Worm (Caenorhabditis elegans) whole organism, young adult: ENCODE data around the gene C44B7.5.

Experiments
- B0261.1 ChIP-seq: sonication (generic microtip); optimal IDR thresholded peaks from 2 replicates; lab custom pipeline; 2016; ENCODE audit warnings: mild to moderate bottlenecking, missing genetic modification characterization, moderate library complexity, missing compliant biosample characterization
- B0336.3 ChIP-seq: fragments of 200-800 bp; sonication (Bioruptor generic); IDR thresholded peaks from 2 replicates; pipeline ENCODE4 v1.3.6; 2022; ENCODE audit warnings: missing genetic modification characterization, missing compliant biosample characterization
- C17E4.6 ChIP-seq: fragments of 200-800 bp; sonication (Bioruptor generic); IDR thresholded peaks from 2 replicates; pipeline ENCODE4 v1.3.6; 2022; ENCODE audit warnings: missing genetic modification reagents, missing genetic modification characterization, missing compliant biosample characterization
- F33H1.4 ChIP-seq: fragments of 200-800 bp; sonication (Bioruptor generic); IDR thresholded peaks from 2 replicates; pipeline ENCODE4 v1.3.6; 2022; ENCODE audit warnings: missing genetic modification reagents, missing genetic modification characterization, missing compliant biosample characterization
- F39B2.1 ChIP-seq: fragments of 200-800 bp; sonication (Bioruptor generic); IDR thresholded peaks from 2 replicates; pipeline ENCODE4 v1.3.6; 2022; ENCODE audit warnings: missing genetic modification reagents, missing genetic modification characterization, missing compliant biosample characterization
- F49E8.2 ChIP-seq: sonication (generic microtip); optimal IDR thresholded peaks from 3 replicates; lab custom pipeline; 2017; ENCODE audit warnings: missing genetic modification characterization, mild to moderate bottlenecking, missing compliant biosample characterization, antibody characterized with exemption, moderate library complexity; ENCODE audit not compliant: insufficient read depth
- F52B5.7 ChIP-seq: sonication (generic microtip); optimal IDR thresholded peaks from 2 replicates; lab custom pipeline; 2016; ENCODE audit warnings: mild to moderate bottlenecking, missing genetic modification characterization, missing compliant biosample characterization
- F55B11.4 ChIP-seq: sonication (generic microtip); optimal IDR thresholded peaks from 2 replicates; lab custom pipeline; 2016; ENCODE audit warnings: missing compliant biosample characterization, missing genetic modification characterization, borderline replicate concordance; ENCODE audit not compliant: insufficient read depth
- T07F8.4 ChIP-seq: sonication (generic microtip); optimal IDR thresholded peaks from 2 replicates; lab custom pipeline; 2016; ENCODE audit warnings: mild to moderate bottlenecking, missing genetic modification characterization, moderate library complexity, missing compliant biosample characterization
- T26A5.8 ChIP-seq: sonication (generic microtip); optimal IDR thresholded peaks from 2 replicates; lab custom pipeline; 2016; ENCODE audit warnings: missing genetic modification characterization, missing compliant biosample characterization
- Y56A3A.18 ChIP-seq: fragments of 200-800 bp; sonication (Bioruptor generic); IDR thresholded peaks from 2 replicates; pipeline ENCODE4 v1.3.6; 2022; ENCODE audit warnings: missing genetic modification reagents, missing genetic modification characterization, missing compliant biosample characterization
- Y67H2A.10 ChIP-seq: fragments of 200-800 bp; sonication (Bioruptor generic); conservative IDR thresholded peaks from 2 replicates; pipeline ENCODE4 v1.3.6; 2022; ENCODE audit warnings: missing genetic modification reagents, missing genetic modification characterization, missing compliant biosample characterization
- bed-1 ChIP-seq: fragments of 200-800 bp; sonication (Bioruptor generic); IDR thresholded peaks from 2 replicates; pipeline ENCODE4 v1.3.6; 2022; ENCODE audit warnings: missing genetic modification reagents, missing genetic modification characterization, missing compliant biosample characterization
- cebp-1 ChIP-seq, 2 experiments: fragments of 200-800 bp in 1 of 2; sonication (Bioruptor generic) in 1 of 2; sonication (generic microtip) in 1 of 2; IDR thresholded peaks in 1 of 2; optimal IDR thresholded peaks in 1 of 2; 2 replicates each; pipeline versions ENCODE4 v1.3.6 to Lab custom; 2017 to 2022; ENCODE audit warnings: missing compliant biosample characterization in 2 of 2, missing genetic modification characterization in 2 of 2, mild to moderate bottlenecking in 1 of 2, missing genetic modification reagents in 1 of 2, moderate library complexity in 1 of 2
- ceh-100 ChIP-seq: fragments of 200-800 bp; sonication (Bioruptor generic); IDR thresholded peaks from 2 replicates; pipeline ENCODE4 v1.3.6; 2022; ENCODE audit warnings: missing genetic modification reagents, missing genetic modification characterization, missing compliant biosample characterization
- ceh-79 ChIP-seq: sonication (generic microtip); optimal IDR thresholded peaks from 2 replicates; lab custom pipeline; 2017; ENCODE audit warnings: mild to moderate bottlenecking, missing genetic modification characterization, missing compliant biosample characterization
- die-1 ChIP-seq: sonication (generic microtip); optimal IDR thresholded peaks from 2 replicates; lab custom pipeline; 2016; ENCODE audit warnings: missing genotype, mild to moderate bottlenecking, missing genetic modification characterization, missing compliant biosample characterization
- dpl-1 ChIP-seq: fragments of 150-350 bp; optimal IDR thresholded peaks from 2 replicates; lab custom pipeline; 2014; ENCODE audit warnings: missing biosample characterization, missing genetic modification reagents, missing genetic modification characterization
- egrh-3 ChIP-seq: fragments of 200-800 bp; sonication (Bioruptor generic); IDR thresholded peaks from 2 replicates; pipeline ENCODE4 v1.3.6; 2022; ENCODE audit warnings: missing genetic modification reagents, missing genetic modification characterization, missing compliant biosample characterization
- gei-17 ChIP-seq: fragments of 200-800 bp; sonication (Bioruptor generic); optimal IDR thresholded peaks from 2 replicates; lab custom pipeline; 2018; ENCODE audit warnings: mild to moderate bottlenecking, missing genetic modification characterization, missing compliant biosample characterization
- hlh-26 ChIP-seq: fragments of 200-800 bp; sonication (Bioruptor generic); conservative IDR thresholded peaks from 2 replicates; pipeline ENCODE4 v1.3.6; 2022; ENCODE audit warnings: missing genetic modification reagents, missing genetic modification characterization, missing compliant biosample characterization
- let-526 ChIP-seq: fragments of 200-800 bp; sonication (Bioruptor generic); IDR thresholded peaks from 2 replicates; pipeline ENCODE4 v1.3.6; 2022; ENCODE audit warnings: missing genetic modification reagents, missing genetic modification characterization, missing compliant biosample characterization
- madf-6 ChIP-seq: fragments of 200-800 bp; sonication (Bioruptor generic); IDR thresholded peaks from 2 replicates; pipeline ENCODE4 v1.3.6; 2022; ENCODE audit warnings: missing genetic modification reagents, missing genetic modification characterization, missing compliant biosample characterization
- madf-8 ChIP-seq: fragments of 200-800 bp; sonication (Bioruptor generic); conservative IDR thresholded peaks from 2 replicates; pipeline ENCODE4 v1.3.6; 2022; ENCODE audit warnings: missing genetic modification reagents, missing genetic modification characterization, missing compliant biosample characterization
- mcd-1 ChIP-seq: fragments of 200-800 bp; sonication (Bioruptor generic); IDR thresholded peaks from 2 replicates; pipeline ENCODE4 v1.3.6; 2022; ENCODE audit warnings: missing genetic modification reagents, missing genetic modification characterization, missing compliant biosample characterization
- nfya-2 ChIP-seq: fragments of 200-800 bp; sonication (Bioruptor generic); IDR thresholded peaks from 2 replicates; pipeline ENCODE4 v1.3.6; 2022; ENCODE audit warnings: missing genetic modification reagents, missing genetic modification characterization, missing compliant biosample characterization
- nhr-120 ChIP-seq: fragments of 200-800 bp; sonication (Bioruptor generic); IDR thresholded peaks from 2 replicates; pipeline ENCODE4 v1.3.6; 2022; ENCODE audit warnings: missing genetic modification characterization, missing compliant biosample characterization
- nhr-27 ChIP-seq: fragments of 200-800 bp; sonication (Bioruptor generic); optimal IDR thresholded peaks from 2 replicates; lab custom pipeline; 2018; ENCODE audit warnings: mild to moderate bottlenecking, missing genetic modification characterization, moderate library complexity, missing compliant biosample characterization
- nhr-80 ChIP-seq: sonication (generic microtip); optimal IDR thresholded peaks from 2 replicates; lab custom pipeline; 2016; ENCODE audit warnings: missing genetic modification characterization, missing compliant biosample characterization
- pbrm-1 ChIP-seq: fragments of 200-800 bp; sonication (Bioruptor generic); IDR thresholded peaks from 2 replicates; pipeline ENCODE4 v1.3.6; 2022; ENCODE audit warnings: missing genetic modification reagents, missing genetic modification characterization, missing compliant biosample characterization
- snpc-4 ChIP-seq, 5 experiments: fragments of 150-350 bp in 1 of 5; sonication (generic microtip) in 4 of 5; optimal IDR thresholded peaks; 2 replicates each; lab custom pipeline; 2014 to 2018; ENCODE audit warnings: missing genetic modification characterization in 5 of 5, missing biosample characterization in 3 of 5, antibody characterized with exemption in 2 of 5, mild to moderate bottlenecking in 2 of 5, missing compliant biosample characterization in 2 of 5, missing genotype in 2 of 5, moderate library complexity in 2 of 5, missing genetic modification reagents in 1 of 5
- ztf-18 ChIP-seq: sonication (generic microtip); optimal IDR thresholded peaks from 2 replicates; lab custom pipeline; 2016; ENCODE audit warnings: missing genotype, mild to moderate bottlenecking, missing genetic modification characterization, missing compliant biosample characterization
- ztf-22 ChIP-seq: fragments of 200-800 bp; sonication (Bioruptor generic); optimal IDR thresholded peaks from 2 replicates; lab custom pipeline; 2018; ENCODE audit warnings: mild to moderate bottlenecking, missing genetic modification characterization, moderate library complexity, missing compliant biosample characterization
- ztf-25 ChIP-seq: fragments of 200-800 bp; sonication (Bioruptor generic); IDR thresholded peaks from 2 replicates; pipeline ENCODE4 v1.3.6; 2022; ENCODE audit warnings: missing genetic modification reagents, missing genetic modification characterization, missing compliant biosample characterization

C44B7.5 gene

DNA sequence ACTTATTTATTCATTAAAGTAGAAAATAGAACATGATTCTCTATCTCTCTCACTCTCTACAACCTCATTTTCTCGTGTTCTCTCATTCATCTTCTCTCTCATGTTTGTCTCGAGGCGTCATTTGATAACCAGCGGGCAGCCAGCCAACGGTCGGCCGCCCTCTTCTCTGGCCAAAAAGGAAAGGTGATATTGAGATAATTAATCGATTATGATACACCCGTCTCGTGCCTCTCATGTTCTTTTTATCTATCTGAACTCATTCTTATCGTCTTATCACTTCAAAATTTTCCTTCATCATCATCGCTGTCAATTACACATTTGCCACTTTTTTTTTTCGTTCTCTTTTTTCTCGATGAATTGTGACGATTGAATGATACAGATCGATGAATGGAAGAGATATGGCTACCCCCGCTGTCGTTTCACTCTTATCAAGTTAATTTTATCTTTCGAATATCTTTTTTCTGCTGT is 29.7 kb downstream of the C44B7.5 start (continued):
- no peak for TF ChIP-seq hlh-26 (GFP tag; lab: Robert Waterston, UW)
- no peak for TF ChIP-seq nhr-120 (GFP tag; lab: Robert Waterston, UW)
- TF ChIP-seq pbrm-1 (GFP tag; lab: Robert Waterston, UW) = no peak
- no peak for TF ChIP-seq F49E8.2 (tag; lab: Kevin White, UChicago)
- TF ChIP-seq madf-8 (GFP tag; lab: Robert Waterston, UW) = no peak
- TF ChIP-seq F39B2.1 = no peak
- TF ChIP-seq bed-1 (GFP tag; lab: Robert Waterston, UW) = no peak

DNA sequence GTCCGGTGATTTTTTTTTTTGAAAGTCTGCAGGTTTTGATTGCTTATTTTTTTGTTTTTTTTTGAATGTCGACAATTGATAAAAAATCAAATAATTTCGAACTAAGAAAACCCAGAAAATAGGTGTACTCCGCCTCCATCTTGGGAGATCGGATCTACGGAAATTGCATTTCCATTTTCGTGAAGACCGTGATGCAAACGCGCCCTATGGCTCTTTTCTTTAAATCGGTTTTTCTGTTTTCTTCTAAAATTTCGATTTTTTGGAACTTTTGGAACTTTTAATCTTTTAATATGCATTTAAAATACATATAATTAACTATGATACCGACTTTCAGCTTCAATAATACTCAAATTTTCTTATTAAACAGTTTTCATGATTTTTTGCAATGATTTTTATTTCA is 30.4 kb downstream of the C44B7.5 start:
- TF ChIP-seq ztf-22 (GFP tag; lab: Kevin White, UChicago) (no peak), nfya-2 (GFP tag; lab: Robert Waterston, UW) (no peak), mcd-1 (GFP tag; lab: Robert Waterston, UW) (peak; percentile 55), B0261.1 (no peak), ceh-100 (GFP tag; lab: Robert Waterston, UW) (peak; percentile 86), snpc-4 (GFP tag; optimal IDR thresholded peaks at IDR 0.05; lab: Kevin White, UChicago) (no peak), snpc-4 (tag; optimal IDR thresholded peaks at IDR 0.05; lab: Kevin White, UChicago) (peak in 1 of 4 experiments; percentile 7), B0336.3 (GFP tag; lab: Robert Waterston, UW) (no peak), Y56A3A.18 (GFP tag; lab: Robert Waterston, UW) (no peak), F39B2.1 (no peak), dpl-1 (GFP tag; lab: Kevin White, UChicago) (no peak), ztf-25 (GFP tag; lab: Robert Waterston, UW) (no peak), egrh-3 (GFP tag; lab: Robert Waterston, UW) (no peak), pbrm-1 (GFP tag; lab: Robert Waterston, UW) (no peak), T26A5.8 (no peak), F33H1.4 (GFP tag; lab: Robert Waterston, UW) (no peak), F55B11.4 (tag; lab: Kevin White, UChicago) (no peak), nhr-27 (tag; lab: Kevin White, UChicago) (no peak), gei-17 (no peak), C17E4.6 (GFP tag; lab: Robert Waterston, UW) (no peak), madf-6 (GFP tag; lab: Robert Waterston, UW) (no peak), let-526 (GFP tag; lab: Robert Waterston, UW) (no peak), ceh-79 (tag; lab: Kevin White, UChicago) (no peak), F52B5.7 (tag; lab: Kevin White, UChicago) (no peak), Y67H2A.10 (no peak), ztf-18 (no peak)

DNA sequence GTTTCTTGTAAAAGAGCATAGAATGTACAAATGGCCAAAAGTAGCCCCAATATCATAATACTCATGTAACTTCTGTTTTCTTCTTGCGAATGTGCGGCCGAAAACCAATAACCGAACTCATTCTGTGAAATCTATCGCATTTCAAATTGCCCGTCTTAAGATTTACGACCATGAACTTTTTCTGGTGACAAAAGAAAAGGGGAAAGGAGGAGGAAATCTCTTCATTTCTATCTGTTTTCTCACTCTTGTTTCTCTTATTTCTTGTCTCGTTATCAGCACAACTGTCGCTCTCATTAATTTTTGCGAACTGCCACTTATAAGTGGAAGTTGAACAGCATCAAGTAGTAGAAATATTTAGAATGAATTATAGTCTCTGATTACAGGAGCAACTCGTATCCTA is 31.3 kb downstream of the C44B7.5 start:
- TF ChIP-seq die-1 = no peak
- peak; percentile 37 for TF ChIP-seq nhr-80

DNA sequence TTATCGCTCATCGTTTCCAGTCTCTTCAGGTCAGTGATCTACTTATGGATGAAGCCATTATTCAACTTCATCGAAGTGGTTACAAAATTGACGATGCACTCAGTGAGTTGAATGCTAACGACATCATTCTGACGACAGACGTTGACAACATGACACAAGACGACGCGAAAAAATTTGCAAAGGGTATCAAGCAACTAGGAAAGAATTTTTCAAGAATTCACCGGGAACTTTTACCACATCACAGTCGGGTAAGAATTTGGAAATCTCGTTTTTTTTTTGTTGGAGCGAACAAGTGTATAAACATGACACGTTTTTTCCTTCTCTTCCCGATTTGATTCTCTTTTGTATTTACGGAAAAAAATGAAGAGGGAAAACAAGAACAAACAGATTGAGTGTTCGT is 31.7 kb downstream of the C44B7.5 start:
- TF ChIP-seq T07F8.4 (tag; lab: Kevin White, UChicago) (no peak), F49E8.2 (tag; lab: Kevin White, UChicago) (no peak), cebp-1 (GFP tag; IDR thresholded peaks at IDR 0.05; lab: Robert Waterston, UW) (no peak), cebp-1 (tag; optimal IDR thresholded peaks at IDR 0.05; lab: Kevin White, UChicago) (no peak)
